Worm (Caenorhabditis elegans): Measurements from ENCODE around the gene flp-4.
"Not testable (repeated sequence)": the region's sequence is repeated elsewhere in the genome, so short reads cannot be mapped to it uniquely, and the experiment has no call there.

- TF ChIP-seq T22C8.4 (GFP tag; IDR thresholded peaks at IDR 0.05) (peak; percentile 79), klf-2 (GFP tag; conservative IDR thresholded peaks at IDR 0.05) (peak; percentile 91), ref-1 (GFP tag; conservative IDR thresholded peaks at IDR 0.05) (peak; percentile 56; the same call in 1 of the 2 replicates), flt-1 (GFP tag; IDR thresholded peaks at IDR 0.05) (peak; percentile 94), ztf-23 (GFP tag; IDR thresholded peaks at IDR 0.05) (peak; percentile 98), tab-1 (GFP tag; IDR thresholded peaks at IDR 0.05) (peak; percentile 79)
- TF ChIP-seq med-1 (GFP tag; optimal IDR thresholded peaks at IDR 0.05; ENCODE audit: insufficient read depth); cog-1 (tag; optimal IDR thresholded peaks at IDR 0.05): not testable (repeated sequence)
Measured at ce11 chrII:10033163-10033871, 15.4 kb upstream of the flp-4 start, which contains the start of gene mtcu-2.
